Fruit fly (Drosophila melanogaster): Measurements from ENCODE around the gene alpha-Est9.

dm6 chr3R:7493745-7494144 lies 11.2 kb downstream of the alpha-Est9 start, which contains the start of gene alpha-Est10:
- TF ChIP-seq EcR (GFP tag; optimal IDR thresholded peaks at IDR 0.05) = no peak
- no peak for TF ChIP-seq CG13204 (GFP tag; optimal IDR thresholded peaks at IDR 0.05)
